Fruit fly (Drosophila melanogaster): ENCODE data around the gene CG31368.

CG31368 gene

DNA sequence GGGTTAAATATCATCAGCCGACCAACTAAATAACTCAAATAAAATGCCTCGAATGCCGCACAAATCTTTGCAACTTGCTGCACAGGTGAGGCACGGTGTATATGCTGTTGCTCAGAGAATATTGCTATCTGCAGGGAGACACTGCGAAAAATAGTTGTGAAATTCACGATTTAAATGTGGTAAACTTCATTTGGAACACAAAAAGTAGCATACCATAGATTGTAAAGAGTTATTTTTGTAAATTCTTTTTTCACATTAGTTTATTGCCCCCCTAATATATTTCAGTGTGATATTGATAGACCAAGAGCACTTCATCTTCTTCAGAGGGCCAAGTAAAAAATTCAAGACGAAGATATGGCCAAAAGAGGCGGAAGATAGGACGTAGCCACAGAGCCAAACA, 38.0 kb downstream of the CG31368 start:
- no peak for TF ChIP-seq EcR (GFP tag; optimal IDR thresholded peaks at IDR 0.05)
- TF ChIP-seq CG8478 (optimal IDR thresholded peaks at IDR 0.05): no peak
- TF ChIP-seq Dll (optimal IDR thresholded peaks at IDR 0.05): no peak
- no peak for TF ChIP-seq usp (GFP tag; optimal IDR thresholded peaks at IDR 0.05)
- TF ChIP-seq pan (optimal IDR thresholded peaks at IDR 0.05): no peak
- TF ChIP-seq psq (optimal IDR thresholded peaks at IDR 0.05): no peak

DNA sequence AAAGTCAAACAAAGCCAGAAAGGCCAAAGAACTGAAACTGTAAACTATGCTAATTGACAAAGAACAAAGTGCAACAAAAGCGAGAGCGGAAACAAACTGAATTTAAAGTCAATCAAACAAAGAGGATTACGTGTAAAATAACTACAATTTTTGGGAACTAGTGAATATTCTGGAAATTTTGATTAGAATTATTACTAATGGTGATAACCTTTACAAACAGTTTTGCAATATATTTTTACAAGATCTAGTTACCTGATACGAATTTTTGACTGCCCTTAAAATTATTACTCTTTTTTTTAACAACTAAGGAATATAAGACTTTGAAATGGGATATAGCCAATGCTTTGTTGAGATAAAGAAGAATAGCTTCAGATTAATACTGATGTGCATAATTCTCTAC, 48.4 kb downstream of the CG31368 start, which contains the start of gene CG14731:
Gene CG14731 (plus strand): TSS at position 301 of the 400 bp plus-strand sequence.
- TF ChIP-seq psq (optimal IDR thresholded peaks at IDR 0.05) (no peak), Dll (optimal IDR thresholded peaks at IDR 0.05) (no peak), CG8478 (optimal IDR thresholded peaks at IDR 0.05) (no peak), usp (GFP tag; optimal IDR thresholded peaks at IDR 0.05) (no peak), pan (optimal IDR thresholded peaks at IDR 0.05) (no peak), EcR (GFP tag; optimal IDR thresholded peaks at IDR 0.05) (no peak)

DNA sequence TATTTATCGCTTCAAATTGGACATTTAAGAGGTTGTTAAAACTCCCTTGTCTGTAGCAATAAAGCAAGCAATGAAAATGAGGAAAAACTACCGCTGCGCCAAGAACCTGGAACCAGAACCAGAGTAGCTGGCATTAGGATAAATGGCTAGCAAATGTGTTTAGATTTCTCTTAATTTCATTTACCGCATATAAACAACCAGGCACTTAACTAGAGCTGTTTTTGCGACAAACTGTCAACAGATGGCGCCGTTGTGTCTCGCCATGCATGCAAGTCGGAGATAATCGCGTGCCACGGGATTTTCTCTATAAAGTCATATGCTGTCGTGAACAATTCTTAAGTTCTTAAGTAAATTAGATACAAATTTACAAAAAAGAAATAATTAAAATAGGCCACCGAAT, 51.3 kb downstream of the CG31368 start:
- TF ChIP-seq psq (optimal IDR thresholded peaks at IDR 0.05) (no peak), pan (optimal IDR thresholded peaks at IDR 0.05) (no peak), Dll (optimal IDR thresholded peaks at IDR 0.05) (no peak), EcR (GFP tag; optimal IDR thresholded peaks at IDR 0.05) (no peak), CG8478 (optimal IDR thresholded peaks at IDR 0.05) (no peak), usp (GFP tag; optimal IDR thresholded peaks at IDR 0.05) (no peak)

DNA sequence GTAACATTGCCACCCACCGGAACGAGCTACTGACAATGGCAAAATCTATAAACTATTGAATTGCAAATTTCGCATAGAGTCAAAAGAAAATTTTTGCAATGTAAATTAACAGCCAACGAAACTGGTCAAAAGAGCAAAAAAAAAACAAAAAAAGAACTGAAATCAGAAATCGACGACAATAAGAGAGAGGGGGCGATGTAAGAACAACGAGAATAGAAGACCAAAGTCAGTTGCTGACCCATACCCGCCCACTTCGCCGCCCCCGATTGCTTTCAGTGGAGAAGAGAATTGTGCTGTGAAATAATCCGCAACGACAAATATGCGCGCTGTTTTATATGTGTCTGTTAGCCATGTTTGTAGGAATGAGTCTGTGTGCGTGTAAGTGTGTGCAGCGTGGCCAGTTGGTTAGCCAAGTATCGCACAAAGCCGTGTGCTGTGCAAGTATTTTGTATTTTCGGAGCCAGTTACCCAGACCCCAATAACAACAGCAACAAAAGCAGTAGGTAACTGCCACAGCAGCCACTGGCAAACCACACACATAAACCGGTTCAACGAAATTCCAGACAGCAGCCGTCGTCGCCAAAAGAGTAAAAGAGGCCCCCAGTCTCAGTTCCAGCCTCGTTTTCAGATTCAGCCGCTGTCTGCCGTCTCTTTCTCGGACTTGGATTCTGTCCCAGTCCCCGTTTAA, 55.0 kb downstream of the CG31368 start:
- no peak for TF ChIP-seq CG8478 (optimal IDR thresholded peaks at IDR 0.05)
- TF ChIP-seq psq (optimal IDR thresholded peaks at IDR 0.05): no peak
- no peak for TF ChIP-seq EcR (GFP tag; optimal IDR thresholded peaks at IDR 0.05)

DNA sequence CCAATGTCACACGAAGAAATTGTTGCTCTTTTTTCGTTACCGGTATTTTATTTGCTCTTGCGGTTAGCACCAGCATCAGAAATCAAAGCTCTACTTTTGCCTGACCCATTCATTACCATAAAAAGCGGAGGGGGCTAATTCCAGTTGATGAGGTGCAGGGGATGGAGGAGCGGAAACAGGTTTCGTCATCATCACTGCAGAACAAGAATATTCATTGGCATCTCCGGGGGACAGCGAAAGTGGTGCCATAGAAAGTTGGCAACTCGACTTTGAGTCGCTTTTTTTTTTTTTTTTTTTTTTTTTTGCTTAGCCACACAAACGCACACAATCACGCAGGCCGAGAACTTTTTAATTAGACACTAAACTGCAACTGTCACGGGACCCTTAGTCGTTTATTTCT, 58.5 kb downstream of the CG31368 start:
- TF ChIP-seq EcR (GFP tag; optimal IDR thresholded peaks at IDR 0.05): no peak
- TF ChIP-seq usp (GFP tag; optimal IDR thresholded peaks at IDR 0.05): no peak
- no peak for TF ChIP-seq CG8478 (optimal IDR thresholded peaks at IDR 0.05)
- TF ChIP-seq psq (optimal IDR thresholded peaks at IDR 0.05): no peak
- TF ChIP-seq Dll (optimal IDR thresholded peaks at IDR 0.05): no peak
- TF ChIP-seq pan (optimal IDR thresholded peaks at IDR 0.05): no peak
